Worm (Caenorhabditis elegans) whole organism, L2 larva: ENCODE measurements around the gene F17A2.16.
A peak's percentile ranks its signal among the peaks of the same experiment; 100 is the strongest.

Experiments
- C34F6.9 ChIP-seq: fragments of 150-350 bp; optimal IDR thresholded peaks from 2 replicates; lab custom pipeline; 2014; ENCODE audit warnings: missing biosample characterization, missing genetic modification characterization
- F13H6.1 ChIP-seq: sonication (generic microtip); optimal IDR thresholded peaks from 2 replicates; lab custom pipeline; 2016; ENCODE audit warnings: missing genetic modification characterization, missing compliant biosample characterization
- R02D3.7 ChIP-seq: fragments of 150-350 bp; optimal IDR thresholded peaks from 2 replicates; lab custom pipeline; 2014; ENCODE audit warnings: missing biosample characterization, missing genetic modification characterization
- Y55F3AM.14 ChIP-seq: fragments of 200-800 bp; sonication (Bioruptor generic); optimal IDR thresholded peaks from 2 replicates; lab custom pipeline; 2018; ENCODE audit warnings: mild to moderate bottlenecking, missing genetic modification characterization, missing compliant biosample characterization
- alr-1 ChIP-seq: fragments of 150-350 bp; optimal IDR thresholded peaks from 2 replicates; lab custom pipeline; 2014; ENCODE audit warnings: missing biosample characterization, missing genetic modification characterization
- ama-1 ChIP-seq: fragments of 150-350 bp; optimal IDR thresholded peaks from 2 replicates; lab custom pipeline; 2018; ENCODE audit warnings: inconsistent platforms
- blmp-1 ChIP-seq: sonication (generic microtip); optimal IDR thresholded peaks from 2 replicates; lab custom pipeline; 2017; ENCODE audit warnings: missing genetic modification characterization, mild to moderate bottlenecking, missing compliant biosample characterization, antibody characterized with exemption, moderate library complexity; ENCODE audit not compliant: insufficient read depth
- ceh-16 ChIP-seq: fragments of 150-350 bp; optimal IDR thresholded peaks from 2 replicates; lab custom pipeline; 2014; ENCODE audit warnings: missing biosample characterization, missing genetic modification characterization
- crh-2 ChIP-seq: sonication (generic microtip); optimal IDR thresholded peaks from 2 replicates; lab custom pipeline; 2017; ENCODE audit warnings: missing biosample characterization, missing genetic modification characterization
- dmd-4 ChIP-seq: sonication (generic microtip); optimal IDR thresholded peaks from 2 replicates; lab custom pipeline; 2017; ENCODE audit warnings: missing biosample characterization, missing genetic modification characterization
- egl-27 ChIP-seq: sonication (generic microtip); optimal IDR thresholded peaks from 3 replicates; lab custom pipeline; 2017; ENCODE audit warnings: missing biosample characterization, missing genetic modification reagents, missing genetic modification characterization
- elt-1 ChIP-seq: fragments of 150-350 bp; optimal IDR thresholded peaks from 2 replicates; lab custom pipeline; 2014; ENCODE audit warnings: missing biosample characterization, missing genetic modification characterization
- elt-3 ChIP-seq: sonication (generic microtip); optimal IDR thresholded peaks from 2 replicates; lab custom pipeline; 2017; ENCODE audit warnings: missing biosample characterization, missing genetic modification characterization
- fos-1 ChIP-seq: fragments of 150-350 bp; optimal IDR thresholded peaks from 2 replicates; lab custom pipeline; 2014; ENCODE audit warnings: missing biosample characterization, missing genetic modification characterization
- lin-13 ChIP-seq: fragments of 150-350 bp; optimal IDR thresholded peaks from 2 replicates; lab custom pipeline; 2014; ENCODE audit warnings: missing biosample characterization, missing genetic modification reagents, missing genetic modification characterization
- lin-39 ChIP-seq: fragments of 150-350 bp; optimal IDR thresholded peaks from 2 replicates; lab custom pipeline; 2014; ENCODE audit warnings: missing biosample characterization, missing genetic modification reagents, missing genetic modification characterization
- mbf-1 ChIP-seq: sonication (generic microtip); optimal IDR thresholded peaks from 2 replicates; lab custom pipeline; 2017; ENCODE audit warnings: missing biosample characterization, missing genetic modification characterization
- mdl-1 ChIP-seq, 2 experiments: fragments of 150-350 bp in 1 of 2; sonication (generic microtip) in 1 of 2; optimal IDR thresholded peaks; 2 replicates each; lab custom pipeline; 2017; ENCODE audit warnings: missing biosample characterization in 2 of 2, missing genetic modification characterization in 2 of 2
- nhr-10 ChIP-seq: sonication (generic microtip); optimal IDR thresholded peaks from 2 replicates; lab custom pipeline; 2017; ENCODE audit warnings: missing biosample characterization, missing genetic modification characterization
- nhr-11 ChIP-seq: fragments of 150-350 bp; optimal IDR thresholded peaks from 2 replicates; lab custom pipeline; 2014; ENCODE audit warnings: missing biosample characterization, missing genetic modification characterization
- nhr-12 ChIP-seq: fragments of 150-350 bp; optimal IDR thresholded peaks from 2 replicates; lab custom pipeline; 2014; ENCODE audit warnings: missing biosample characterization, missing genetic modification characterization
- nhr-129 ChIP-seq: fragments of 150-350 bp; optimal IDR thresholded peaks from 2 replicates; lab custom pipeline; 2014; ENCODE audit warnings: missing biosample characterization, missing genetic modification characterization
- nhr-21 ChIP-seq: fragments of 150-350 bp; optimal IDR thresholded peaks from 2 replicates; lab custom pipeline; 2014; ENCODE audit warnings: missing biosample characterization, missing genetic modification characterization
- nhr-23 ChIP-seq: fragments of 150-350 bp; optimal IDR thresholded peaks from 2 replicates; lab custom pipeline; 2014; ENCODE audit warnings: missing biosample characterization, missing genetic modification reagents, missing genetic modification characterization
- nhr-25 ChIP-seq: fragments of 150-350 bp; sonication (generic microtip); optimal IDR thresholded peaks from 3 replicates; lab custom pipeline; 2014; ENCODE audit warnings: missing biosample characterization, missing genetic modification characterization
- nhr-6 ChIP-seq: fragments of 150-350 bp; optimal IDR thresholded peaks from 2 replicates; lab custom pipeline; 2014; ENCODE audit warnings: missing biosample characterization, missing genetic modification characterization
- peb-1 ChIP-seq: fragments of 150-350 bp; optimal IDR thresholded peaks from 2 replicates; lab custom pipeline; 2014; ENCODE audit warnings: missing biosample characterization, missing genetic modification characterization
- skn-1 ChIP-seq: sonication (generic microtip); optimal IDR thresholded peaks from 2 replicates; lab custom pipeline; 2017; ENCODE audit warnings: missing biosample characterization, missing genetic modification characterization
- sma-3 ChIP-seq: sonication (generic microtip); optimal IDR thresholded peaks from 2 replicates; lab custom pipeline; 2016; ENCODE audit warnings: missing genetic modification reagents, missing genetic modification characterization, missing compliant biosample characterization
- sma-9 ChIP-seq, 2 experiments: fragments of 150-350 bp in 1 of 2; sonication (generic microtip) in 1 of 2; optimal IDR thresholded peaks; 2 replicates each; lab custom pipeline; 2014 to 2016; ENCODE audit warnings: missing genetic modification characterization in 2 of 2, mild to moderate bottlenecking in 1 of 2, missing biosample characterization in 1 of 2, missing compliant biosample characterization in 1 of 2, missing genetic modification reagents in 1 of 2, moderate library complexity in 1 of 2
- zag-1 ChIP-seq: fragments of 150-350 bp; optimal IDR thresholded peaks from 2 replicates; lab custom pipeline; 2014; ENCODE audit warnings: missing biosample characterization, missing genetic modification characterization
- ztf-11 ChIP-seq: sonication (generic microtip); optimal IDR thresholded peaks from 2 replicates; lab custom pipeline; 2017; ENCODE audit warnings: missing biosample characterization, missing genetic modification characterization

F17A2.16 gene

ce11 chrX:12347822-12348221, 39.6 kb downstream of the F17A2.16 start:
- TF ChIP-seq crh-2 (tag; lab: Kevin White, UChicago) (peak; percentile 35), fos-1 (tag; lab: Kevin White, UChicago) (peak; percentile 21), egl-27 (tag; lab: Kevin White, UChicago) (peak; percentile 19), lin-13 (GFP tag; lab: Kevin White, UChicago) (no peak), ama-1 (lab: Kevin White, UChicago) (no peak), C34F6.9 (peak; percentile 13), nhr-129 (tag; lab: Kevin White, UChicago) (peak; percentile 61), sma-3 (peak; percentile 34), nhr-21 (tag; lab: Kevin White, UChicago) (peak; percentile 31), sma-9 (GFP tag; optimal IDR thresholded peaks at IDR 0.05; lab: Kevin White, UChicago) (peak; percentile 55), sma-9 (tag; optimal IDR thresholded peaks at IDR 0.05; lab: Kevin White, UChicago) (no peak)

- no peak for TF ChIP-seq elt-3 (tag; lab: Kevin White, UChicago)
- no peak for TF ChIP-seq egl-27 (tag; lab: Kevin White, UChicago)
- no peak for TF ChIP-seq nhr-12
- no peak for TF ChIP-seq sma-9 (GFP tag; optimal IDR thresholded peaks at IDR 0.05; lab: Kevin White, UChicago)
- no peak for TF ChIP-seq sma-9 (tag; optimal IDR thresholded peaks at IDR 0.05; lab: Kevin White, UChicago)
These were observed 40.1 kb downstream of the F17A2.16 start, which contains the start of gene F42F12.14 for ce11 chrX:12348329-12348728. F42F12.14 (plus strand) TSS chrX:12348629.

DNA sequence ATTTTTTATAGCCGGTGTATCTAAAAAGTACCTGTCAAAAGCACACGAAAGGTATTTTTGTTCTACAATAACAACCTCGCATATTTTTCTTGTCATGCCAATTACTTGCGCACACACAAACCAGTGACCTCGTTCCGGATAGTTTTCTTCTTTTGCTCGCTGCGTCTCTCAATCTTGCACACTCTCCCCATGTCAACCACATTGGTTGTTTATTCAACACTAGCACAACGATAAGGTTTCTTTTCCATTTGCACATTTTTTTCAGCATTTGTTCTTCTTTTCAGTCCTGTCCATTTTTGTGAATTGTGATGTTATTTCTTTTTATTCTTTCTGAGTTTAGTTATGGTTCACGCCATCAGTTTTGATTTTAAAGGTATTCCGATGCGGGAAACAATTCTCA, 42.0 kb downstream of the F17A2.16 start, which contains the start of gene F42F12.3:
TSS of gene F42F12.3 (plus strand) at position 372 of the 400 bp plus-strand sequence.
- TF ChIP-seq R02D3.7 (tag; lab: Kevin White, UChicago) (no peak), zag-1 (tag; lab: Kevin White, UChicago) (no peak), fos-1 (tag; lab: Kevin White, UChicago) (peak; percentile 3), C34F6.9 (no peak)

ce11 chrX:12352872-12353271, 44.6 kb downstream of the F17A2.16 start, which contains the start of gene F42F12.4:
F42F12.4 (minus strand) TSS chrX:12352947.
- peak; percentile 11 for TF ChIP-seq fos-1 (tag; lab: Kevin White, UChicago)
- no peak for TF ChIP-seq nhr-11 (tag; lab: Kevin White, UChicago)
- TF ChIP-seq mbf-1 (tag; lab: Kevin White, UChicago) = no peak
- TF ChIP-seq, all 48 proteins: peak for 1

DNA sequence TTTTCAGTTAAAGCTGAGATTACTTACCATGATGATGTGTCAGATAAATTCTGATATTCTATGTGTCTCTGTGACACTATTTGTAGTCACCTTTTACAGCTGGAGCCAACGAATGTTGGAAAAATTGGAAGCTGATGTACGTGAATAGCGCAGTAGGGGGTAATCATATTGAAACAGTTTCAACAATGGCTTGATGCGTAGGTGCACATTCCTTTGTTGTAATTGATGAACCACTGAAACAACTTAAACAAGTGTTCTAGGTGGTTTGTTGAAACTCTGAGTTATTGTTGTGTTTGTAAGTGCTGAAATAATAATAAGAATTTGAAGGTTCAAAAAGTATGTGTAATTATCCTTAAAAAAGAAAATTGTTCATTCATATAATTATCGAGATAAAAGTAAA, 48.3 kb downstream of the F17A2.16 start, which contains the start of gene nspc-12:
TSS of gene nspc-12 (minus strand) at position 101 of the 400 bp plus-strand sequence.
- TF ChIP-seq nhr-129 (tag; lab: Kevin White, UChicago) = no peak
- TF ChIP-seq lin-13 (GFP tag; lab: Kevin White, UChicago) = no peak
- no peak for TF ChIP-seq dmd-4 (tag; lab: Kevin White, UChicago)
- TF ChIP-seq elt-3 (tag; lab: Kevin White, UChicago) = no peak
- TF ChIP-seq nhr-23 (tag; lab: Kevin White, UChicago) = no peak
- no peak for TF ChIP-seq elt-1 (tag; lab: Kevin White, UChicago)
- no peak for TF ChIP-seq sma-3
- TF ChIP-seq nhr-25 (tag; lab: Kevin White, UChicago) = no peak
- no peak for TF ChIP-seq R02D3.7 (tag; lab: Kevin White, UChicago)
- TF ChIP-seq egl-27 (tag; lab: Kevin White, UChicago) = no peak
- no peak for TF ChIP-seq skn-1
- no peak for TF ChIP-seq nhr-11 (tag; lab: Kevin White, UChicago)
- no peak for TF ChIP-seq blmp-1 (tag; lab: Kevin White, UChicago)
- TF ChIP-seq F13H6.1 = no peak
- no peak for TF ChIP-seq lin-39 (tag; lab: Kevin White, UChicago)
- no peak for TF ChIP-seq ama-1 (lab: Kevin White, UChicago)

- TF ChIP-seq lin-13 (GFP tag; lab: Kevin White, UChicago) = no peak
- TF ChIP-seq nhr-10 = no peak
- TF ChIP-seq sma-3 = no peak
- no peak for TF ChIP-seq lin-39 (tag; lab: Kevin White, UChicago)
- no peak for TF ChIP-seq elt-1 (tag; lab: Kevin White, UChicago)
- no peak for TF ChIP-seq C34F6.9
- no peak for TF ChIP-seq ztf-11 (tag; lab: Kevin White, UChicago)
- no peak for TF ChIP-seq alr-1 (tag; lab: Kevin White, UChicago)
- TF ChIP-seq Y55F3AM.14 = no peak
- no peak for TF ChIP-seq nhr-129 (tag; lab: Kevin White, UChicago)
- no peak for TF ChIP-seq mdl-1 (tag; optimal IDR thresholded peaks at IDR 0.05; lab: Kevin White, UChicago)
- no peak for TF ChIP-seq F13H6.1
- no peak for TF ChIP-seq mbf-1 (tag; lab: Kevin White, UChicago)
- no peak for TF ChIP-seq ceh-16 (tag; lab: Kevin White, UChicago)
- TF ChIP-seq nhr-6 = no peak
- TF ChIP-seq crh-2 (tag; lab: Kevin White, UChicago) = no peak
- TF ChIP-seq peb-1 (tag; lab: Kevin White, UChicago) = no peak
- TF ChIP-seq, all 48 proteins: peak for 0
These were observed 48.9 kb downstream of the F17A2.16 start, which contains the start of gene nspc-13 for ce11 chrX:12357127-12357526. nspc-13 (plus strand) TSS chrX:12357427.
